Worm (Caenorhabditis elegans): ENCODE results near the gene fbxb-107.

- TF ChIP-seq sea-1 (GFP tag; conservative IDR thresholded peaks at IDR 0.05) (no peak), tbx-11 (GFP tag; IDR thresholded peaks at IDR 0.05) (no peak), ama-1 (optimal IDR thresholded peaks at IDR 0.05) (no peak), scrt-1 (GFP tag; IDR thresholded peaks at IDR 0.05) (no peak), ceh-13 (GFP tag; optimal IDR thresholded peaks at IDR 0.05) (no peak)
Measured at ce11 chrII:2719212-2719611, 39.4 kb upstream of the fbxb-107 start.

All from whole organism, early embryonic.